Fruit fly (Drosophila melanogaster) whole organism, prepupa: ENCODE measurements around the gene c12.1.

Experiments
- Blimp-1 ChIP-seq: fragments of 200-800 bp; sonication (Bioruptor generic); optimal IDR thresholded peaks from 3 replicates; lab custom pipeline; 2017; ENCODE audit warnings: missing biosample characterization, missing genetic modification characterization, mild to moderate bottlenecking, moderate library complexity, missing genetic modification reagents
- CG16779 ChIP-seq: fragments of 200-800 bp; sonication (Bioruptor generic); optimal IDR thresholded peaks from 3 replicates; lab custom pipeline; 2017; ENCODE audit warnings: missing biosample characterization, mild to moderate bottlenecking, missing genetic modification characterization
- CG3032 ChIP-seq: fragments of 200-800 bp; optimal IDR thresholded peaks from 2 replicates; lab custom pipeline; 2019; ENCODE audit warnings: missing biosample characterization, mild to moderate bottlenecking, missing genetic modification characterization, moderate library complexity
- CG31627 ChIP-seq: fragments of 200-800 bp; sonication (Bioruptor generic); optimal IDR thresholded peaks from 3 replicates; lab custom pipeline; 2016; ENCODE audit warnings: missing biosample characterization, missing genetic modification characterization
- Gug ChIP-seq: fragments of 200-800 bp; sonication (Bioruptor generic); IDR thresholded peaks from 2 replicates; pipeline ENCODE4 v1.3.6; 2022; ENCODE audit warnings: missing biosample characterization, missing genetic modification characterization
- Hr39 ChIP-seq: fragments of 200-800 bp; sonication (Bioruptor generic); optimal IDR thresholded peaks from 2 replicates; lab custom pipeline; 2016; ENCODE audit warnings: missing biosample characterization, missing genetic modification characterization
- acj6 ChIP-seq: fragments of 200-800 bp; sonication (Bioruptor generic); optimal IDR thresholded peaks from 3 replicates; lab custom pipeline; 2016; ENCODE audit warnings: missing biosample characterization, missing genetic modification characterization
- dac ChIP-seq: fragments of 200-800 bp; sonication (Bioruptor generic); optimal IDR thresholded peaks from 2 replicates; lab custom pipeline; 2017; ENCODE audit warnings: missing biosample characterization, mild to moderate bottlenecking, missing genetic modification characterization
- vri ChIP-seq: fragments of 200-800 bp; sonication (Bioruptor generic); optimal IDR thresholded peaks from 3 replicates; lab custom pipeline; 2016; ENCODE audit warnings: missing biosample characterization, mild to moderate bottlenecking, missing genetic modification characterization

dm6 chrX:9347767-9348166, 28.7 kb upstream of the c12.1 start:
- TF ChIP-seq CG31627 (GFP tag; lab: Kevin White, UChicago) (no peak), vri (GFP tag; lab: Kevin White, UChicago) (no peak), CG16779 (tag; lab: Kevin White, UChicago) (no peak), Gug (GFP tag; lab: Robert Waterston, UW) (no peak), dac (GFP tag; lab: Kevin White, UChicago) (no peak), Hr39 (GFP tag; lab: Kevin White, UChicago) (no peak), CG3032 (tag; lab: Kevin White, UChicago) (no peak), Blimp-1 (GFP tag; lab: Kevin White, UChicago) (no peak), acj6 (GFP tag; lab: Kevin White, UChicago) (no peak)
